Worm (Caenorhabditis elegans): ENCODE results near the gene R10E12.2.
A peak's percentile ranks its signal among the peaks of the same experiment; 100 is the strongest.

R10E12.2 gene

ce11 chrIII:9920764-9921163, 52.9 kb downstream of the R10E12.2 start, which contains the start of gene F40F12.3:
F40F12.3 (minus strand) TSS chrIII:9920864.
- TF ChIP-seq let-607 (tag; optimal IDR thresholded peaks at IDR 0.05) (no peak), nhr-90 (tag; optimal IDR thresholded peaks at IDR 0.05) (no peak), rec-8 (tag; optimal IDR thresholded peaks at IDR 0.05) (no peak), ZK185.1 (tag; optimal IDR thresholded peaks at IDR 0.05; ENCODE audit: poor library complexity, severe bottlenecking) (no peak), mel-28 (tag; optimal IDR thresholded peaks at IDR 0.05; ENCODE audit: borderline replicate concordance) (no peak), hmg-1.2 (GFP tag; IDR thresholded peaks at IDR 0.05) (no peak), unc-130 (GFP tag; optimal IDR thresholded peaks at IDR 0.05) (no peak), Y56A3A.18 (GFP tag; IDR thresholded peaks at IDR 0.05) (no peak), Y67H2A.10 (GFP tag; conservative IDR thresholded peaks at IDR 0.05) (no peak), madf-8 (GFP tag; conservative IDR thresholded peaks at IDR 0.05) (no peak), ceh-79 (tag; optimal IDR thresholded peaks at IDR 0.05) (no peak), ztf-26 (tag; optimal IDR thresholded peaks at IDR 0.05) (no peak), pbrm-1 (GFP tag; IDR thresholded peaks at IDR 0.05) (no peak), nfyb-1 (GFP tag; IDR thresholded peaks at IDR 0.05) (no peak)

ce11 chrIII:9913722-9914121, 59.9 kb downstream of the R10E12.2 start, which contains the start of gene cbp-3:
cbp-3 (plus strand) TSS chrIII:9913993.
- TF ChIP-seq cebp-1 (GFP tag; IDR thresholded peaks at IDR 0.05) (peak; percentile 95), cebp-1 (tag; optimal IDR thresholded peaks at IDR 0.05) (peak; percentile 95), madf-3 (GFP tag; IDR thresholded peaks at IDR 0.05) (no peak), nhr-80 (tag; optimal IDR thresholded peaks at IDR 0.05) (peak; percentile 69), zim-3 (tag; optimal IDR thresholded peaks at IDR 0.05) (no peak)

Data from whole organism, young adult.